Fruit fly (Drosophila melanogaster) whole organism, embryonic: ENCODE results near the gene CG6972.
A peak's percentile ranks its signal among the peaks of the same experiment; 100 is the strongest.

Source experiments
- Antp ChIP-seq: fragments of 200-800 bp; sonication (Bioruptor generic); optimal IDR thresholded peaks from 3 replicates; lab custom pipeline; 2016; ENCODE audit warnings: missing biosample characterization, missing genetic modification characterization
- Awh ChIP-seq: fragments of 200-800 bp; sonication (Bioruptor generic); IDR thresholded peaks from 2 replicates; pipeline ENCODE4, ENCODE4 v1.3.6; 2022; ENCODE audit warnings: missing biosample characterization, missing genetic modification characterization
- CG10565 ChIP-seq: fragments of 200-800 bp; sonication (Bioruptor generic); optimal IDR thresholded peaks from 3 replicates; lab custom pipeline; 2016; ENCODE audit warnings: missing biosample characterization, mild to moderate bottlenecking, missing genetic modification characterization
- CG10979 ChIP-seq: fragments of 200-800 bp; sonication (Bioruptor generic); optimal IDR thresholded peaks from 2 replicates; lab custom pipeline; 2018; ENCODE audit warnings: missing biosample characterization, mild to moderate bottlenecking, missing genetic modification characterization, moderate library complexity
- CG11695 ChIP-seq: fragments of 200-800 bp; sonication (Bioruptor generic); IDR thresholded peaks from 3 replicates; pipeline ENCODE4 v1.3.6; 2022; ENCODE audit warnings: missing biosample characterization, missing genetic modification characterization
- CG12071 ChIP-seq: fragments of 200-800 bp; sonication (Bioruptor generic); optimal IDR thresholded peaks from 3 replicates; lab custom pipeline; 2018; ENCODE audit warnings: missing biosample characterization, mild to moderate bottlenecking, missing genetic modification characterization
- CG12744 ChIP-seq: fragments of 200-800 bp; sonication (Bioruptor generic); optimal IDR thresholded peaks from 2 replicates; lab custom pipeline; 2016; ENCODE audit warnings: missing biosample characterization, missing genetic modification characterization
- CG12769 ChIP-seq: fragments of 200-800 bp; sonication (Bioruptor generic); optimal IDR thresholded peaks from 2 replicates; lab custom pipeline; 2019; ENCODE audit warnings: missing biosample characterization, mild to moderate bottlenecking, missing genetic modification characterization, moderate library complexity
- CG14050 ChIP-seq: fragments of 200-800 bp; sonication (Bioruptor generic); IDR thresholded peaks from 3 replicates; pipeline ENCODE4 v1.3.6; 2022; ENCODE audit warnings: missing biosample characterization, missing genetic modification characterization
- CG15696 ChIP-seq: fragments of 200-800 bp; sonication (Bioruptor generic); optimal IDR thresholded peaks from 2 replicates; lab custom pipeline; 2019; ENCODE audit warnings: missing biosample characterization, mild to moderate bottlenecking, missing genetic modification characterization, moderate library complexity
- CG16863 ChIP-seq: fragments of 200-800 bp; sonication (Bioruptor generic); optimal IDR thresholded peaks from 3 replicates; lab custom pipeline; 2016; ENCODE audit warnings: missing biosample characterization, missing genetic modification characterization
- CG17829 ChIP-seq: fragments of 200-800 bp; optimal IDR thresholded peaks from 2 replicates; lab custom pipeline; 2019; ENCODE audit warnings: missing biosample characterization, mild to moderate bottlenecking, missing genetic modification characterization, moderate library complexity
- CG1832 ChIP-seq: fragments of 200-800 bp; sonication (Bioruptor generic); optimal IDR thresholded peaks from 2 replicates; lab custom pipeline; 2017; ENCODE audit warnings: missing biosample characterization, mild to moderate bottlenecking, missing genetic modification characterization, inconsistent platforms
- CG18619 ChIP-seq: fragments of 200-800 bp; sonication (Bioruptor generic); optimal IDR thresholded peaks from 3 replicates; lab custom pipeline; 2017; ENCODE audit warnings: missing biosample characterization, mild to moderate bottlenecking, missing genetic modification characterization
- CG30403 ChIP-seq: fragments of 200-800 bp; sonication (Bioruptor generic); optimal IDR thresholded peaks from 3 replicates; lab custom pipeline; 2016; ENCODE audit warnings: missing biosample characterization, missing genetic modification characterization
- CG3065 ChIP-seq: fragments of 200-800 bp; sonication (Bioruptor generic); optimal IDR thresholded peaks from 2 replicates; lab custom pipeline; 2016; ENCODE audit warnings: missing biosample characterization, missing genetic modification characterization
- CG31441 ChIP-seq: fragments of 200-800 bp; sonication (Bioruptor generic); IDR thresholded peaks from 2 replicates; pipeline ENCODE4 v1.3.6; 2022; ENCODE audit warnings: missing biosample characterization, missing genetic modification characterization
- CG32772 ChIP-seq: fragments of 200-800 bp; sonication (Bioruptor generic); IDR thresholded peaks from 2 replicates; pipeline ENCODE4 v1.3.6; 2022; ENCODE audit warnings: missing biosample characterization, missing genetic modification characterization
- CG4424 ChIP-seq: fragments of 200-800 bp; sonication (Bioruptor generic); optimal IDR thresholded peaks from 3 replicates; lab custom pipeline; 2016; ENCODE audit warnings: missing biosample characterization, missing genetic modification characterization
- CG4707 ChIP-seq: fragments of 200-800 bp; sonication (Bioruptor generic); optimal IDR thresholded peaks from 2 replicates; lab custom pipeline; 2018; ENCODE audit warnings: missing biosample characterization, mild to moderate bottlenecking, missing genetic modification characterization, moderate library complexity
- CG4730 ChIP-seq: fragments of 200-800 bp; sonication (Bioruptor generic); IDR thresholded peaks from 2 replicates; pipeline ENCODE4 v1.3.6; 2022; ENCODE audit warnings: missing biosample characterization, missing genetic modification characterization
- CG6689 ChIP-seq: fragments of 200-800 bp; sonication (Bioruptor generic); IDR thresholded peaks from 2 replicates; pipeline ENCODE4 v1.3.6; 2022; ENCODE audit warnings: missing biosample characterization, missing genetic modification characterization
- CG6765 ChIP-seq: fragments of 200-800 bp; sonication (Bioruptor generic); optimal IDR thresholded peaks from 3 replicates; lab custom pipeline; 2017; ENCODE audit warnings: missing biosample characterization, mild to moderate bottlenecking, missing genetic modification characterization
- CG6791 ChIP-seq: fragments of 200-800 bp; sonication (Bioruptor generic); IDR thresholded peaks from 3 replicates; pipeline ENCODE4 v1.3.6; 2022; ENCODE audit warnings: missing biosample characterization, missing genetic modification characterization; ENCODE audit not compliant: partially characterized antibody
- CG7786 ChIP-seq: fragments of 200-800 bp; sonication (Bioruptor generic); optimal IDR thresholded peaks from 2 replicates; lab custom pipeline; 2016; ENCODE audit warnings: missing biosample characterization, missing genetic modification characterization
- CG8359 ChIP-seq: fragments of 200-800 bp; sonication (Bioruptor generic); optimal IDR thresholded peaks from 2 replicates; lab custom pipeline; 2017; ENCODE audit warnings: missing biosample characterization, mild to moderate bottlenecking, missing genetic modification characterization, borderline replicate concordance
- CG8924 ChIP-seq: fragments of 200-800 bp; optimal IDR thresholded peaks from 3 replicates; lab custom pipeline; 2019; ENCODE audit warnings: missing biosample characterization, mild to moderate bottlenecking, missing genetic modification characterization, moderate library complexity
- CHES-1-like ChIP-seq: fragments of 200-800 bp; sonication (Bioruptor generic); optimal IDR thresholded peaks from 2 replicates; lab custom pipeline; 2016; ENCODE audit warnings: missing biosample characterization, missing genetic modification characterization
- CoRest ChIP-seq: fragments of 200-800 bp; sonication (Bioruptor generic); optimal IDR thresholded peaks from 3 replicates; lab custom pipeline; 2018; ENCODE audit warnings: missing biosample characterization, mild to moderate bottlenecking, missing genetic modification characterization, moderate library complexity
- D ChIP-seq, 2 experiments: fragments of 200-800 bp in 1 of 2; fragments of >200 bp in 1 of 2; sonication (Bioruptor generic) in 1 of 2; optimal IDR thresholded peaks; 2 replicates in 1 of 2; 3 replicates in 1 of 2; lab custom pipeline; 2017; ENCODE audit warnings: mild to moderate bottlenecking in 1 of 2, missing biosample characterization in 1 of 2, missing genetic modification characterization in 1 of 2, missing genetic modification reagents in 1 of 2
- Dek ChIP-seq: fragments of 200-800 bp; sonication (Bioruptor generic); optimal IDR thresholded peaks from 3 replicates; lab custom pipeline; 2019; ENCODE audit warnings: missing biosample characterization, mild to moderate bottlenecking, missing genetic modification characterization, moderate library complexity
- HLH54F ChIP-seq: fragments of 200-800 bp; sonication (Bioruptor generic); optimal IDR thresholded peaks from 3 replicates; lab custom pipeline; 2016; ENCODE audit warnings: missing biosample characterization, missing genetic modification characterization
- Hr39 ChIP-seq: fragments of >200 bp; optimal IDR thresholded peaks from 2 replicates; lab custom pipeline; 2017
- Hr51 ChIP-seq, 2 experiments: fragments of 200-800 bp; sonication (Bioruptor generic); optimal IDR thresholded peaks; 2 replicates in 1 of 2; 3 replicates in 1 of 2; lab custom pipeline; 2016 to 2018; ENCODE audit warnings: missing biosample characterization in 2 of 2, missing genetic modification characterization in 2 of 2, mild to moderate bottlenecking in 1 of 2, moderate library complexity in 1 of 2
- Mes4 ChIP-seq: fragments of 200-800 bp; sonication (Bioruptor generic); optimal IDR thresholded peaks from 2 replicates; lab custom pipeline; 2016; ENCODE audit warnings: missing biosample characterization, missing genetic modification characterization
- Spps ChIP-seq: fragments of 200-800 bp; sonication (Bioruptor generic); optimal IDR thresholded peaks from 2 replicates; lab custom pipeline; 2018; ENCODE audit warnings: missing biosample characterization, mild to moderate bottlenecking, missing genetic modification characterization
- YL-1 ChIP-seq: fragments of 200-800 bp; sonication (Bioruptor generic); optimal IDR thresholded peaks from 3 replicates; lab custom pipeline; 2017; ENCODE audit warnings: missing biosample characterization, mild to moderate bottlenecking, missing genetic modification characterization
- az2 ChIP-seq: fragments of 200-800 bp; sonication (Bioruptor generic); optimal IDR thresholded peaks from 3 replicates; lab custom pipeline; 2016; ENCODE audit warnings: missing biosample characterization, missing genetic modification characterization
- bcd ChIP-seq: fragments of 200-800 bp; sonication (Bioruptor generic); optimal IDR thresholded peaks from 2 replicates; lab custom pipeline; 2017; ENCODE audit warnings: missing biosample characterization, mild to moderate bottlenecking, missing genetic modification characterization
- gro ChIP-seq: fragments of 200-800 bp; sonication (Bioruptor generic); optimal IDR thresholded peaks from 2 replicates; lab custom pipeline; 2016; ENCODE audit warnings: missing biosample characterization, missing genetic modification characterization
- hb ChIP-seq: fragments of 200-800 bp; sonication (Bioruptor generic); IDR thresholded peaks from 3 replicates; pipeline ENCODE4 v1.3.6; 2022; ENCODE audit warnings: missing biosample characterization, missing genetic modification characterization; ENCODE audit not compliant: partially characterized antibody
- mam ChIP-seq: fragments of 200-800 bp; sonication (Bioruptor generic); optimal IDR thresholded peaks from 3 replicates; lab custom pipeline; 2016; ENCODE audit warnings: missing biosample characterization, missing genetic modification characterization
- mirr ChIP-seq: fragments of 200-800 bp; sonication (Bioruptor generic); optimal IDR thresholded peaks from 3 replicates; lab custom pipeline; 2018; ENCODE audit warnings: missing biosample characterization, mild to moderate bottlenecking, missing genetic modification characterization
- pb ChIP-seq: fragments of 200-800 bp; sonication (Bioruptor generic); optimal IDR thresholded peaks from 3 replicates; lab custom pipeline; 2016; ENCODE audit warnings: missing biosample characterization, missing genetic modification characterization
- sc ChIP-seq, 3 experiments: fragments of >200 bp in 2 of 3; fragments of 200-800 bp in 1 of 3; sonication (Bioruptor generic) in 1 of 3; optimal IDR thresholded peaks; 2 replicates in 2 of 3; 3 replicates in 1 of 3; lab custom pipeline; 2017; ENCODE audit warnings: mild to moderate bottlenecking in 1 of 3, missing biosample characterization in 1 of 3, missing genetic modification characterization in 1 of 3, missing genetic modification reagents in 1 of 3
- slbo ChIP-seq: fragments of 200-800 bp; sonication (Bioruptor generic); IDR thresholded peaks from 2 replicates; pipeline ENCODE4 v1.3.6; 2022; ENCODE audit warnings: missing biosample characterization, missing genetic modification characterization
- slou ChIP-seq: fragments of 200-800 bp; sonication (Bioruptor generic); optimal IDR thresholded peaks from 3 replicates; lab custom pipeline; 2016; ENCODE audit warnings: missing biosample characterization, missing genetic modification characterization
- stwl ChIP-seq: fragments of 200-800 bp; sonication (Bioruptor generic); optimal IDR thresholded peaks from 3 replicates; lab custom pipeline; 2018; ENCODE audit warnings: missing biosample characterization, mild to moderate bottlenecking, missing genetic modification characterization, moderate library complexity
- tio ChIP-seq: fragments of 200-800 bp; sonication (Bioruptor generic); optimal IDR thresholded peaks from 2 replicates; lab custom pipeline; 2017; ENCODE audit warnings: missing biosample characterization, missing genetic modification characterization, inconsistent platforms
- yki ChIP-seq: fragments of >200 bp; optimal IDR thresholded peaks from 3 replicates; lab custom pipeline; 2018

The CG6972 gene

dm6 chr3R:22686336-22686874 lies 15.4 kb upstream of the CG6972 start, which contains the start of the genes Gclm and CG17625 (continued):
- TF ChIP-seq CG18619 (GFP tag; lab: Kevin White, UChicago) (peak; percentile 45), yki (lab: Kevin White, UChicago) (no peak), CoRest (tag; lab: Kevin White, UChicago) (peak; percentile 70), CG4730 (GFP tag; lab: Robert Waterston, UW) (no peak), CG30403 (peak; percentile 63), hb (GFP tag; lab: Robert Waterston, UW) (peak; percentile 73), CG10979 (tag; lab: Kevin White, UChicago) (peak; percentile 36), CG1832 (GFP tag; lab: Kevin White, UChicago) (no peak), CG6791 (GFP tag; lab: Robert Waterston, UW) (peak; percentile 76), YL-1 (GFP tag; lab: Kevin White, UChicago) (peak; percentile 64), CG15696 (tag; lab: Kevin White, UChicago) (peak; percentile 34), Hr39 (no peak), slbo (GFP tag; lab: Robert Waterston, UW) (peak; percentile 77), mam (GFP tag; lab: Kevin White, UChicago) (peak; percentile 46), mirr (peak; percentile 56), CG7786 (no peak), CG12769 (tag; lab: Kevin White, UChicago) (no peak), CG3065 (GFP tag; lab: Kevin White, UChicago) (no peak), Hr51 (GFP tag; optimal IDR thresholded peaks at IDR 0.05; lab: Kevin White, UChicago) (peak; percentile 46 to 52), CG31441 (GFP tag; lab: Robert Waterston, UW) (peak; percentile 52; the same call in 1 of the 2 replicates), CG12744 (GFP tag; lab: Kevin White, UChicago) (peak; percentile 27), D (optimal IDR thresholded peaks at IDR 0.05; lab: Kevin White, UChicago) (no peak), D (GFP tag; optimal IDR thresholded peaks at IDR 0.05; lab: Kevin White, UChicago) (no peak), sc (optimal IDR thresholded peaks at IDR 0.05; lab: Kevin White, UChicago) (no peak), sc (GFP tag; optimal IDR thresholded peaks at IDR 0.05; lab: Kevin White, UChicago) (no peak), Antp (GFP tag; lab: Kevin White, UChicago) (peak; percentile 47), bcd (GFP tag; lab: Kevin White, UChicago) (peak; percentile 4), Mes4 (GFP tag; lab: Kevin White, UChicago) (peak; percentile 3), CG11695 (GFP tag; lab: Robert Waterston, UW) (no peak), Spps (tag; lab: Kevin White, UChicago) (no peak), Awh (GFP tag; lab: Robert Waterston, UW) (peak; percentile 41; the same call in 1 of the 2 replicates), CG32772 (GFP tag; lab: Robert Waterston, UW) (no peak), CG6689 (GFP tag; lab: Robert Waterston, UW) (peak; percentile 60; the same call in 1 of the 2 replicates), CG4707 (GFP tag; lab: Kevin White, UChicago) (no peak), CG8359 (GFP tag; lab: Kevin White, UChicago) (no peak), CG14050 (GFP tag; lab: Robert Waterston, UW) (no peak; the same call in 2 of the 3 replicates), pb (no peak), HLH54F (GFP tag; lab: Kevin White, UChicago) (peak; percentile 49), CG12071 (GFP tag; lab: Kevin White, UChicago) (peak; percentile 32), CG8924 (tag; lab: Kevin White, UChicago) (peak; percentile 67), az2 (GFP tag; lab: Kevin White, UChicago) (no peak), CG16863 (GFP tag; lab: Kevin White, UChicago) (no peak), stwl (tag; lab: Kevin White, UChicago) (peak; percentile 93), tio (GFP tag; lab: Kevin White, UChicago) (no peak), gro (peak; percentile 57), CHES-1-like (GFP tag; lab: Kevin White, UChicago) (peak; percentile 66), CG4424 (GFP tag; lab: Kevin White, UChicago) (peak; percentile 41), CG10565 (GFP tag; lab: Kevin White, UChicago) (no peak), CG6765 (GFP tag; lab: Kevin White, UChicago) (peak; percentile 66), CG17829 (peak; percentile 74), Dek (peak; percentile 32), slou (GFP tag; lab: Kevin White, UChicago) (no peak)
